Worm (Caenorhabditis elegans) whole organism, young adult: ENCODE results near the gene T15B12.1.
A peak's percentile ranks its signal among the peaks of the same experiment; 100 is the strongest.

ENCODE experiments used
- B0019.2 ChIP-seq: fragments of 200-800 bp; sonication (Bioruptor generic); conservative IDR thresholded peaks from 2 replicates; pipeline ENCODE4 v1.3.6; 2022; ENCODE audit warnings: missing genetic modification reagents, missing genetic modification characterization, missing compliant biosample characterization
- B0035.1 ChIP-seq: sonication (generic microtip); optimal IDR thresholded peaks from 2 replicates; lab custom pipeline; 2016; ENCODE audit warnings: missing genetic modification characterization, mild to moderate bottlenecking, missing compliant biosample characterization, missing genotype, missing genetic modification reagents
- B0261.1 ChIP-seq: sonication (generic microtip); optimal IDR thresholded peaks from 2 replicates; lab custom pipeline; 2016; ENCODE audit warnings: mild to moderate bottlenecking, missing genetic modification characterization, moderate library complexity, missing compliant biosample characterization
- C17E4.6 ChIP-seq: fragments of 200-800 bp; sonication (Bioruptor generic); IDR thresholded peaks from 2 replicates; pipeline ENCODE4 v1.3.6; 2022; ENCODE audit warnings: missing genetic modification reagents, missing genetic modification characterization, missing compliant biosample characterization
- F37B4.10 ChIP-seq: fragments of 200-800 bp; sonication (Bioruptor generic); IDR thresholded peaks from 2 replicates; pipeline ENCODE4 v1.3.6; 2022; ENCODE audit warnings: missing genetic modification characterization, missing compliant biosample characterization
- F55B11.4 ChIP-seq: sonication (generic microtip); optimal IDR thresholded peaks from 2 replicates; lab custom pipeline; 2016; ENCODE audit warnings: missing compliant biosample characterization, missing genetic modification characterization, borderline replicate concordance; ENCODE audit not compliant: insufficient read depth
- F57C9.4 ChIP-seq: sonication (generic microtip); optimal IDR thresholded peaks from 2 replicates; lab custom pipeline; 2017; ENCODE audit warnings: mild to moderate bottlenecking, missing genetic modification characterization, missing compliant biosample characterization
- K12H6.12 ChIP-seq: fragments of 200-800 bp; sonication (Bioruptor generic); optimal IDR thresholded peaks from 2 replicates; lab custom pipeline; 2018; ENCODE audit warnings: mild to moderate bottlenecking, missing genetic modification characterization, missing compliant biosample characterization
- Y67H2A.10 ChIP-seq: fragments of 200-800 bp; sonication (Bioruptor generic); conservative IDR thresholded peaks from 2 replicates; pipeline ENCODE4 v1.3.6; 2022; ENCODE audit warnings: missing genetic modification reagents, missing genetic modification characterization, missing compliant biosample characterization
- akir-1 ChIP-seq: fragments of 200-800 bp; sonication (Bioruptor generic); optimal IDR thresholded peaks from 2 replicates; lab custom pipeline; 2018; ENCODE audit warnings: mild to moderate bottlenecking, missing genetic modification characterization, moderate library complexity, missing compliant biosample characterization
- athp-1 ChIP-seq: sonication (generic microtip); optimal IDR thresholded peaks from 2 replicates; lab custom pipeline; 2017; ENCODE audit warnings: mild to moderate bottlenecking, missing genetic modification characterization, missing compliant biosample characterization
- attf-3 ChIP-seq: fragments of 200-800 bp; sonication (Bioruptor generic); conservative IDR thresholded peaks from 2 replicates; pipeline ENCODE4 v1.3.6; 2022; ENCODE audit warnings: missing genetic modification reagents, missing genetic modification characterization, missing compliant biosample characterization
- attf-5 ChIP-seq: fragments of 200-800 bp; sonication (Bioruptor generic); optimal IDR thresholded peaks from 2 replicates; lab custom pipeline; 2018; ENCODE audit warnings: mild to moderate bottlenecking, missing genetic modification characterization, missing compliant biosample characterization
- attf-6 ChIP-seq: fragments of 200-800 bp; sonication (Bioruptor generic); IDR thresholded peaks from 2 replicates; pipeline ENCODE4 v1.3.6; 2022; ENCODE audit warnings: missing genetic modification reagents, missing genetic modification characterization, missing compliant biosample characterization
- bed-1 ChIP-seq: fragments of 200-800 bp; sonication (Bioruptor generic); IDR thresholded peaks from 2 replicates; pipeline ENCODE4 v1.3.6; 2022; ENCODE audit warnings: missing genetic modification reagents, missing genetic modification characterization, missing compliant biosample characterization
- ceh-100 ChIP-seq: fragments of 200-800 bp; sonication (Bioruptor generic); IDR thresholded peaks from 2 replicates; pipeline ENCODE4 v1.3.6; 2022; ENCODE audit warnings: missing genetic modification reagents, missing genetic modification characterization, missing compliant biosample characterization
- ceh-79 ChIP-seq: sonication (generic microtip); optimal IDR thresholded peaks from 2 replicates; lab custom pipeline; 2017; ENCODE audit warnings: mild to moderate bottlenecking, missing genetic modification characterization, missing compliant biosample characterization
- chd-7 ChIP-seq: sonication (generic microtip); optimal IDR thresholded peaks from 2 replicates; lab custom pipeline; 2016; ENCODE audit warnings: mild to moderate bottlenecking, missing genetic modification characterization, moderate library complexity, missing compliant biosample characterization
- dox-1 ChIP-seq: fragments of 200-800 bp; sonication (Bioruptor generic); IDR thresholded peaks from 2 replicates; pipeline ENCODE4 v1.3.6; 2022; ENCODE audit warnings: missing genetic modification reagents, missing genetic modification characterization, missing compliant biosample characterization
- dpl-1 ChIP-seq: fragments of 150-350 bp; optimal IDR thresholded peaks from 2 replicates; lab custom pipeline; 2014; ENCODE audit warnings: missing biosample characterization, missing genetic modification reagents, missing genetic modification characterization
- egl-18 ChIP-seq: fragments of 200-800 bp; sonication (Bioruptor generic); IDR thresholded peaks from 2 replicates; pipeline ENCODE4 v1.3.6; 2022; ENCODE audit warnings: missing genetic modification reagents, missing genetic modification characterization, missing compliant biosample characterization
- ekl-4 ChIP-seq: fragments of 200-800 bp; sonication (Bioruptor generic); IDR thresholded peaks from 2 replicates; pipeline ENCODE4 v1.3.6; 2022; ENCODE audit warnings: missing genetic modification reagents, missing genetic modification characterization, missing compliant biosample characterization
- hmg-1.2 ChIP-seq: fragments of 200-800 bp; sonication (Bioruptor generic); IDR thresholded peaks from 2 replicates; pipeline ENCODE4 v1.3.6; 2022; ENCODE audit warnings: missing genetic modification reagents, missing genetic modification characterization, missing compliant biosample characterization
- lin-26 ChIP-seq: fragments of 200-800 bp; sonication (Bioruptor generic); IDR thresholded peaks from 2 replicates; pipeline ENCODE4 v1.3.6; 2022; ENCODE audit warnings: missing genetic modification reagents, missing genetic modification characterization, missing compliant biosample characterization
- lin-54 ChIP-seq: fragments of 200-800 bp; sonication (Bioruptor generic); optimal IDR thresholded peaks from 2 replicates; lab custom pipeline; 2018; ENCODE audit warnings: mild to moderate bottlenecking, missing genetic modification characterization, missing compliant biosample characterization
- lir-1 ChIP-seq: fragments of 200-800 bp; sonication (Bioruptor generic); conservative IDR thresholded peaks from 2 replicates; pipeline ENCODE4 v1.3.6; 2022; ENCODE audit warnings: missing genetic modification reagents, missing genetic modification characterization, missing compliant biosample characterization
- lsl-1 ChIP-seq: fragments of 200-800 bp; sonication (Bioruptor generic); optimal IDR thresholded peaks from 2 replicates; lab custom pipeline; 2018; ENCODE audit warnings: mild to moderate bottlenecking, missing genetic modification characterization, moderate library complexity, missing compliant biosample characterization
- madf-10 ChIP-seq: sonication (generic microtip); optimal IDR thresholded peaks from 2 replicates; lab custom pipeline; 2016; ENCODE audit warnings: mild to moderate bottlenecking, missing genetic modification characterization, missing compliant biosample characterization
- madf-6 ChIP-seq: fragments of 200-800 bp; sonication (Bioruptor generic); IDR thresholded peaks from 2 replicates; pipeline ENCODE4 v1.3.6; 2022; ENCODE audit warnings: missing genetic modification reagents, missing genetic modification characterization, missing compliant biosample characterization
- madf-8 ChIP-seq: fragments of 200-800 bp; sonication (Bioruptor generic); conservative IDR thresholded peaks from 2 replicates; pipeline ENCODE4 v1.3.6; 2022; ENCODE audit warnings: missing genetic modification reagents, missing genetic modification characterization, missing compliant biosample characterization
- mxl-1 ChIP-seq: sonication (generic microtip); optimal IDR thresholded peaks from 2 replicates; lab custom pipeline; 2016; ENCODE audit warnings: missing genetic modification characterization, missing compliant biosample characterization
- nfya-1 ChIP-seq: sonication (generic microtip); optimal IDR thresholded peaks from 2 replicates; lab custom pipeline; 2017; ENCODE audit warnings: antibody characterized with exemption, missing compliant biosample characterization, missing genetic modification characterization, borderline replicate concordance; ENCODE audit not compliant: insufficient read depth
- nhr-179 ChIP-seq: sonication (generic microtip); optimal IDR thresholded peaks from 2 replicates; lab custom pipeline; 2016; ENCODE audit warnings: mild to moderate bottlenecking, missing genetic modification characterization, missing compliant biosample characterization
- nhr-80 ChIP-seq: sonication (generic microtip); optimal IDR thresholded peaks from 2 replicates; lab custom pipeline; 2016; ENCODE audit warnings: missing genetic modification characterization, missing compliant biosample characterization
- pbrm-1 ChIP-seq: fragments of 200-800 bp; sonication (Bioruptor generic); IDR thresholded peaks from 2 replicates; pipeline ENCODE4 v1.3.6; 2022; ENCODE audit warnings: missing genetic modification reagents, missing genetic modification characterization, missing compliant biosample characterization
- pha-4 ChIP-seq: fragments of 150-350 bp; sonication (generic microtip); optimal IDR thresholded peaks from 2 replicates; lab custom pipeline; 2014; ENCODE audit warnings: missing biosample characterization, missing genetic modification reagents, missing genetic modification characterization
- snpc-1.3 ChIP-seq: sonication (generic microtip); optimal IDR thresholded peaks from 2 replicates; lab custom pipeline; 2017; ENCODE audit warnings: missing genetic modification characterization, mild to moderate bottlenecking, missing compliant biosample characterization, antibody characterized with exemption, moderate library complexity, missing genotype, missing genetic modification reagents; ENCODE audit not compliant: insufficient read depth
- unc-62 ChIP-seq: fragments of 150-350 bp; optimal IDR thresholded peaks from 2 replicates; lab custom pipeline; 2014; ENCODE audit warnings: missing biosample characterization, missing genetic modification reagents, missing genetic modification characterization
- zfh-2 ChIP-seq: fragments of 200-800 bp; sonication (Bioruptor generic); conservative IDR thresholded peaks from 2 replicates; pipeline ENCODE4 v1.3.6; 2022; ENCODE audit warnings: missing genetic modification reagents, missing genetic modification characterization, missing compliant biosample characterization
- zim-3 ChIP-seq: sonication (generic microtip); optimal IDR thresholded peaks from 2 replicates; lab custom pipeline; 2017; ENCODE audit warnings: mild to moderate bottlenecking, missing genetic modification characterization, moderate library complexity, missing compliant biosample characterization
- ztf-28 ChIP-seq: fragments of 200-800 bp; sonication (Bioruptor generic); IDR thresholded peaks from 2 replicates; pipeline ENCODE4 v1.3.6; 2022; ENCODE audit warnings: missing genetic modification reagents, missing genetic modification characterization, missing compliant biosample characterization

T15B12.1 gene

ce11 chrIII:5285484-5285883, 2.5 kb upstream of the T15B12.1 start:
- TF ChIP-seq B0261.1 (no peak), F37B4.10 (GFP tag; lab: Robert Waterston, UW) (0 out of 2 replicates have a peak, but pooled peaks have one; percentile 81), zfh-2 (GFP tag; lab: Robert Waterston, UW) (peak; percentile 58; the same call in 1 of the 2 replicates), B0019.2 (GFP tag; lab: Robert Waterston, UW) (no peak), dox-1 (GFP tag; lab: Robert Waterston, UW) (0 out of 2 replicates have a peak, but pooled peaks have one; percentile 8), ceh-79 (tag; lab: Kevin White, UChicago) (no peak), pbrm-1 (GFP tag; lab: Robert Waterston, UW) (no peak), lin-26 (GFP tag; lab: Robert Waterston, UW) (no peak)

- TF ChIP-seq ekl-4 = no peak
- no peak for TF ChIP-seq ztf-28
- TF ChIP-seq madf-8 (GFP tag; lab: Robert Waterston, UW) = no peak
- no peak for TF ChIP-seq attf-3 (GFP tag; lab: Robert Waterston, UW)
- TF ChIP-seq nhr-179 = no peak
- no peak for TF ChIP-seq mxl-1 (tag; lab: Kevin White, UChicago)
- no peak for TF ChIP-seq ceh-100 (GFP tag; lab: Robert Waterston, UW)
- TF ChIP-seq pha-4 (tag; lab: Kevin White, UChicago) = no peak
- TF ChIP-seq K12H6.12 = no peak
- TF ChIP-seq nfya-1 (tag; lab: Kevin White, UChicago) = no peak
- no peak for TF ChIP-seq lin-26 (GFP tag; lab: Robert Waterston, UW)
- no peak for TF ChIP-seq F55B11.4
- TF ChIP-seq zfh-2 (GFP tag; lab: Robert Waterston, UW) = no peak
- TF ChIP-seq madf-10 (tag; lab: Kevin White, UChicago) = no peak
- no peak for TF ChIP-seq zim-3 (tag; lab: Kevin White, UChicago)
- no peak for TF ChIP-seq akir-1 (GFP tag; lab: Kevin White, UChicago)
- TF ChIP-seq snpc-1.3 (tag; lab: Kevin White, UChicago) = no peak
- no peak for TF ChIP-seq B0035.1 (tag; lab: Kevin White, UChicago)
- no peak for TF ChIP-seq lin-54
Observed at ce11 chrIII:5286205-5286604, 1.8 kb upstream of the T15B12.1 start, which contains the start of gene ZC395.11. ZC395.11 (minus strand) TSS chrIII:5286305.

ce11 chrIII:5290230-5290629, 2.3 kb downstream of the T15B12.1 start:
- no peak for TF ChIP-seq egl-18
- no peak for TF ChIP-seq attf-5
- no peak for TF ChIP-seq madf-6 (GFP tag; lab: Robert Waterston, UW)
- TF ChIP-seq athp-1 (tag; lab: Kevin White, UChicago) = no peak

ce11 chrIII:5291281-5291680, 3.3 kb downstream of the T15B12.1 start:
- TF ChIP-seq lir-1 (no peak), hmg-1.2 (GFP tag; lab: Robert Waterston, UW) (peak; percentile 22; the same call in 1 of the 2 replicates), nhr-80 (tag; lab: Kevin White, UChicago) (peak; percentile 76)

ce11 chrIII:5294281-5294680, 6.3 kb downstream of the T15B12.1 start:
- no peak for TF ChIP-seq chd-7
- no peak for TF ChIP-seq bed-1 (GFP tag; lab: Robert Waterston, UW)
- TF ChIP-seq unc-62 = no peak
- TF ChIP-seq dpl-1 (GFP tag; lab: Kevin White, UChicago) = no peak
- TF ChIP-seq nhr-80 (tag; lab: Kevin White, UChicago) = no peak
- TF ChIP-seq lsl-1 (GFP tag; lab: Kevin White, UChicago) = no peak
- TF ChIP-seq Y67H2A.10 (GFP tag; lab: Robert Waterston, UW) = no peak
- no peak for TF ChIP-seq C17E4.6 (GFP tag; lab: Robert Waterston, UW)
- no peak for TF ChIP-seq F57C9.4 (tag; lab: Kevin White, UChicago)
- no peak for TF ChIP-seq attf-6
- no peak for TF ChIP-seq B0261.1
- TF ChIP-seq pbrm-1 (GFP tag; lab: Robert Waterston, UW) = no peak
